Worm (Caenorhabditis elegans) whole organism, late embryonic: ENCODE measurements around the gene gfl-1.
A peak's percentile ranks its signal among the peaks of the same experiment; 100 is the strongest.

ENCODE experiments used
- C38D4.7 ChIP-seq: fragments of 200-800 bp; sonication (Bioruptor generic); optimal IDR thresholded peaks from 2 replicates; lab custom pipeline; 2018; ENCODE audit warnings: mild to moderate bottlenecking, missing genetic modification characterization, moderate library complexity, missing compliant biosample characterization
- F13H6.1 ChIP-seq: sonication (generic microtip); optimal IDR thresholded peaks from 2 replicates; lab custom pipeline; 2016; ENCODE audit warnings: missing genetic modification characterization, missing compliant biosample characterization
- K02D7.2 ChIP-seq: sonication (generic microtip); optimal IDR thresholded peaks from 2 replicates; lab custom pipeline; 2017; ENCODE audit warnings: mild to moderate bottlenecking, missing genetic modification characterization, missing compliant biosample characterization
- Y22D7AL.16 ChIP-seq: sonication (generic microtip); optimal IDR thresholded peaks from 2 replicates; lab custom pipeline; 2016; ENCODE audit warnings: missing genetic modification characterization, missing compliant biosample characterization
- ahr-1 ChIP-seq: sonication (generic microtip); optimal IDR thresholded peaks from 2 replicates; lab custom pipeline; 2016; ENCODE audit warnings: missing genetic modification characterization, missing compliant biosample characterization
- ceh-18 ChIP-seq: sonication (generic microtip); optimal IDR thresholded peaks from 2 replicates; lab custom pipeline; 2016; ENCODE audit warnings: missing genetic modification characterization, missing compliant biosample characterization
- ceh-19 ChIP-seq: fragments of 200-800 bp; sonication (Bioruptor generic); optimal IDR thresholded peaks from 2 replicates; lab custom pipeline; 2018; ENCODE audit warnings: mild to moderate bottlenecking, missing genetic modification characterization, missing compliant biosample characterization
- ceh-22 ChIP-seq: sonication (generic microtip); optimal IDR thresholded peaks from 2 replicates; lab custom pipeline; 2017; ENCODE audit warnings: missing biosample characterization, missing genetic modification characterization
- ceh-24 ChIP-seq: sonication (generic microtip); optimal IDR thresholded peaks from 2 replicates; lab custom pipeline; 2016; ENCODE audit warnings: mild to moderate bottlenecking, missing genetic modification characterization, missing compliant biosample characterization
- ceh-30 ChIP-seq: fragments of 150-350 bp; optimal IDR thresholded peaks from 2 replicates; lab custom pipeline; 2014; ENCODE audit warnings: missing biosample characterization, missing genetic modification characterization
- ceh-31 ChIP-seq: sonication (generic microtip); optimal IDR thresholded peaks from 2 replicates; lab custom pipeline; 2016; ENCODE audit warnings: missing genetic modification characterization, missing compliant biosample characterization
- ceh-34 ChIP-seq: sonication (generic microtip); optimal IDR thresholded peaks from 2 replicates; lab custom pipeline; 2016; ENCODE audit warnings: mild to moderate bottlenecking, missing genetic modification characterization, missing compliant biosample characterization
- ceh-45 ChIP-seq: fragments of 200-800 bp; sonication (Bioruptor generic); IDR thresholded peaks from 2 replicates; pipeline ENCODE4 v1.3.6; 2022; ENCODE audit warnings: missing genetic modification reagents, missing genetic modification characterization, missing compliant biosample characterization
- ceh-48 ChIP-seq: sonication (generic microtip); optimal IDR thresholded peaks from 2 replicates; lab custom pipeline; 2016; ENCODE audit warnings: missing genetic modification characterization, inconsistent platforms, missing compliant biosample characterization
- ceh-9 ChIP-seq: sonication (generic microtip); optimal IDR thresholded peaks from 2 replicates; lab custom pipeline; 2016; ENCODE audit warnings: mild to moderate bottlenecking, missing genetic modification characterization, inconsistent platforms, missing compliant biosample characterization
- dmd-4 ChIP-seq: sonication (generic microtip); optimal IDR thresholded peaks from 2 replicates; lab custom pipeline; 2016; ENCODE audit warnings: borderline replicate concordance, missing genetic modification characterization, missing compliant biosample characterization
- dve-1 ChIP-seq: sonication (generic microtip); optimal IDR thresholded peaks from 2 replicates; lab custom pipeline; 2017; ENCODE audit warnings: antibody characterized with exemption, mild to moderate bottlenecking, missing genetic modification characterization, missing compliant biosample characterization
- elt-2 ChIP-seq: sonication (generic microtip); optimal IDR thresholded peaks from 2 replicates; lab custom pipeline; 2016; ENCODE audit warnings: missing genetic modification reagents, missing genetic modification characterization, missing compliant biosample characterization
- elt-4 ChIP-seq: sonication (generic microtip); optimal IDR thresholded peaks from 2 replicates; lab custom pipeline; 2016; ENCODE audit warnings: missing genetic modification characterization, missing compliant biosample characterization
- ets-4 ChIP-seq: sonication (generic microtip); optimal IDR thresholded peaks from 2 replicates; lab custom pipeline; 2016; ENCODE audit warnings: missing genetic modification characterization, missing compliant biosample characterization
- eyg-1 ChIP-seq: sonication (generic microtip); optimal IDR thresholded peaks from 2 replicates; lab custom pipeline; 2016; ENCODE audit warnings: missing genotype, missing genetic modification characterization, missing compliant biosample characterization
- fkh-10 ChIP-seq: fragments of 150-350 bp; optimal IDR thresholded peaks from 2 replicates; lab custom pipeline; 2014; ENCODE audit warnings: missing biosample characterization, missing genetic modification reagents, missing genetic modification characterization
- gmeb-2 ChIP-seq: sonication (generic microtip); optimal IDR thresholded peaks from 2 replicates; lab custom pipeline; 2016; ENCODE audit warnings: missing genetic modification characterization, inconsistent platforms, missing compliant biosample characterization
- hlh-13 ChIP-seq: fragments of 200-800 bp; sonication (Bioruptor generic); optimal IDR thresholded peaks from 2 replicates; lab custom pipeline; 2018; ENCODE audit warnings: mild to moderate bottlenecking, missing genetic modification characterization, missing compliant biosample characterization
- hlh-30 ChIP-seq: sonication (generic microtip); optimal IDR thresholded peaks from 2 replicates; lab custom pipeline; 2017; ENCODE audit warnings: antibody characterized with exemption, missing genetic modification characterization, missing compliant biosample characterization; ENCODE audit not compliant: insufficient read depth
- lin-11 ChIP-seq: fragments of 200-800 bp; sonication (Bioruptor generic); optimal IDR thresholded peaks from 2 replicates; lab custom pipeline; 2018; ENCODE audit warnings: mild to moderate bottlenecking, missing genetic modification characterization, missing compliant biosample characterization
- madf-2 ChIP-seq: sonication (generic microtip); optimal IDR thresholded peaks from 2 replicates; lab custom pipeline; 2017; ENCODE audit warnings: missing genetic modification characterization, missing compliant biosample characterization
- nfya-1 ChIP-seq: sonication (generic microtip); optimal IDR thresholded peaks from 2 replicates; lab custom pipeline; 2017; ENCODE audit warnings: missing genetic modification characterization, mild to moderate bottlenecking, missing compliant biosample characterization, antibody characterized with exemption, moderate library complexity
- npax-4 ChIP-seq: sonication (generic microtip); optimal IDR thresholded peaks from 2 replicates; lab custom pipeline; 2016; ENCODE audit warnings: missing genetic modification characterization, missing compliant biosample characterization
- odd-2 ChIP-seq: sonication (generic microtip); optimal IDR thresholded peaks from 2 replicates; lab custom pipeline; 2017; ENCODE audit warnings: antibody characterized with exemption, mild to moderate bottlenecking, missing genetic modification characterization, missing compliant biosample characterization
- pat-9 ChIP-seq: fragments of 200-800 bp; sonication (Bioruptor generic); optimal IDR thresholded peaks from 2 replicates; lab custom pipeline; 2018; ENCODE audit warnings: mild to moderate bottlenecking, missing genetic modification characterization, moderate library complexity, missing compliant biosample characterization
- pha-4 ChIP-seq: fragments of 150-350 bp; optimal IDR thresholded peaks from 2 replicates; lab custom pipeline; 2018; ENCODE audit warnings: missing biosample characterization, missing genetic modification reagents, missing genetic modification characterization
- ref-2 ChIP-seq: sonication (generic microtip); optimal IDR thresholded peaks from 2 replicates; lab custom pipeline; 2016; ENCODE audit warnings: missing genetic modification characterization, missing compliant biosample characterization
- rnt-1 ChIP-seq: sonication (generic microtip); optimal IDR thresholded peaks from 2 replicates; lab custom pipeline; 2016; ENCODE audit warnings: missing genetic modification characterization, missing compliant biosample characterization
- syd-9 ChIP-seq: sonication (generic microtip); optimal IDR thresholded peaks from 2 replicates; lab custom pipeline; 2016; ENCODE audit warnings: mild to moderate bottlenecking, missing genetic modification characterization, moderate library complexity, missing compliant biosample characterization
- tbx-2 ChIP-seq: sonication (generic microtip); optimal IDR thresholded peaks from 2 replicates; lab custom pipeline; 2016; ENCODE audit warnings: missing genetic modification characterization, missing compliant biosample characterization
- ttx-3 ChIP-seq: sonication (generic microtip); optimal IDR thresholded peaks from 2 replicates; lab custom pipeline; 2016; ENCODE audit warnings: missing genetic modification reagents, missing genetic modification characterization, missing compliant biosample characterization
- unc-42 ChIP-seq: sonication (generic microtip); optimal IDR thresholded peaks from 2 replicates; lab custom pipeline; 2016; ENCODE audit warnings: missing genotype, missing genetic modification characterization, missing compliant biosample characterization
- unc-55 ChIP-seq: sonication (generic microtip); optimal IDR thresholded peaks from 2 replicates; lab custom pipeline; 2017; ENCODE audit warnings: missing biosample characterization, missing genetic modification reagents, missing genetic modification characterization
- zip-5 ChIP-seq: sonication (generic microtip); optimal IDR thresholded peaks from 2 replicates; lab custom pipeline; 2016; ENCODE audit warnings: missing genetic modification characterization, missing compliant biosample characterization
- ztf-16 ChIP-seq: sonication (generic microtip); optimal IDR thresholded peaks from 2 replicates; lab custom pipeline; 2017; ENCODE audit warnings: missing genetic modification characterization, missing compliant biosample characterization

The gfl-1 gene

DNA sequence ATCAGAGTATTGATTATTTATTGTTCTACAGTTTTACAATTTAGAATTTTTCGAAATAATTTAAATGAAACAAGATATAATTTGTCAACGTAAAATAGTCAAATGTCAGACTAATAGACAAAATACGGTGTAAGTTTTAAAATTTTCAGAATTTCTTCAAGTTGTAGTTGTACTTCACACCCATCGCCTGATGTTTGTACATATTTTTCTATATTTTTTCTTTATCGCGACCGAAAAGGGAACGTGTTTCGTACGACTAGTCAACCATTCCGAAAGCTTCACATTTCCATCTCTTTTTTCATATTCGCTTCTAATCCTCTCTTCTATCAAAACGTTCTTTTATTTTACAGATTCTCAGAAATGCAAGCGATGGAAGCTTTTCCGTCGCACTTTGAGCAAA is 16.7 kb upstream of the gfl-1 start, which contains the start of gene twk-25:
Gene twk-25, plus strand, starts transcription at position 301 of the 400 bp plus-strand sequence.
- TF ChIP-seq gmeb-2 (tag; lab: Kevin White, UChicago): no peak
- no peak for TF ChIP-seq hlh-13 (GFP tag; lab: Kevin White, UChicago)
- no peak for TF ChIP-seq hlh-30 (tag; lab: Kevin White, UChicago)
- no peak for TF ChIP-seq elt-2 (tag; lab: Kevin White, UChicago)
- no peak for TF ChIP-seq ttx-3 (tag; lab: Kevin White, UChicago)
- TF ChIP-seq ceh-9 (tag; lab: Kevin White, UChicago): no peak
- TF ChIP-seq ceh-19 (GFP tag; lab: Kevin White, UChicago): no peak
- no peak for TF ChIP-seq ceh-30 (tag; lab: Kevin White, UChicago)
- TF ChIP-seq, all 69 proteins: peak for 0

DNA sequence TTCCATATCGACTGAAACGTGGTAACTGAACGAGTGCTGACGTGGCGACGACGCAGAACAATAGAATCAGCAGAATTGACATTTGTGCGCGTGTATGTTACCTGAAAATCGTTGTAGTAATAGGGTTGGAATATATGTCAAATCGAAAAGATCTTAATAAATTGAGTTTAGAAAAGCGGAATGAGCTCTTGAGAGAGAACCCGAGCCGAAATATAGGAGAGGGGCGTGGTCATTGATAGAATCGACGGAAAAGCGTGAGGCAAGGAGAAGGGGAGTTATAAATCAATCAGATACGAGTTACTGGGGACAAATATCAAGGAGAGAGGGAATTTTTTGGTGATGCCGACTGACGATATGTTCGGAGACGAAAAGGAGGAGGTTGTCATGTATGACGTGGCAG is 10.4 kb upstream of the gfl-1 start, which contains the start of gene M04B2.6:
Gene M04B2.6, minus strand, starts transcription at position 101 of the 400 bp plus-strand sequence.
- no peak for TF ChIP-seq eyg-1 (tag; lab: Kevin White, UChicago)
- no peak for TF ChIP-seq pat-9 (tag; lab: Kevin White, UChicago)
- TF ChIP-seq ahr-1: no peak
- TF ChIP-seq unc-42 (tag; lab: Kevin White, UChicago): peak; percentile 0

DNA sequence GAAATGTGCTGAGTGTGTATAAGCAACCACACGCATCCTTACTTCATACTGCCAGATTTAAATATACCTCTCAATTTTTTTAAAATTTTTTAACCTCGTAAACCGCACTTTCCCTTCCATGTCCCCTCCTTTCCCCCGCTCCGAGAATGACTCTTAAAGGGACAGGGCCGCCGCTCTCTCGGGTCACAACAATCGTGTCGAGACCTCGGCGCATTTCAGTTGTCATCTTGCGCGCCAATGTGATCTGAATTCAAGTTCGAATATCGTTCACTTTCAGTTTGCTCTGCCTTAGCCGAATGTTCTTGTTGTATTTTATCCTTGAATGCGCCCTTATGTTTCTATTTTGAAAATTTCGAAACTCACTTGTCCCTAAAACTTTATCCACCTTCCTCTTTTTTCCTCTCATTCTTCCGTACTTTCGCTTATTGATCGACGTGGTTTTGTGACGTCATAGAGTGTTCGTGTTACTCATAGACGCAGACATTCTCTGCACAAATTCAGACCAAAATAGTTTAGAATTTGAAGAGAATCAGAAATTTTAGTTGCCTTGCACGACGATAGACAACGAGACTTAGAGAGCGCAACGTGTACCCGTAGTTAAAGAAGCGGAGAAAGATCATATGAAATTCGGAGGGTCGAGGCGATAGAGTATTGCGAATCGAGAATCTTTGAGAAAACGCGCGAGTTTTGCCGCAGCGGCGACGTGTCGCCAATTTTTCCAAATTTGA is 1.3 kb downstream of the gfl-1 start:
- TF ChIP-seq lin-11: no peak
- no peak for TF ChIP-seq ceh-24 (tag; lab: Kevin White, UChicago)
- TF ChIP-seq ceh-30 (tag; lab: Kevin White, UChicago): no peak
- no peak for TF ChIP-seq C38D4.7 (GFP tag; lab: Kevin White, UChicago)
- TF ChIP-seq madf-2: peak; percentile 99
- TF ChIP-seq ceh-31 (tag; lab: Kevin White, UChicago): peak; percentile 22
- no peak for TF ChIP-seq K02D7.2 (tag; lab: Kevin White, UChicago)
- TF ChIP-seq nfya-1: peak; percentile 49
- no peak for TF ChIP-seq ets-4
- TF ChIP-seq ceh-48: peak; percentile 16
- no peak for TF ChIP-seq Y22D7AL.16
- TF ChIP-seq ref-2 (tag; lab: Kevin White, UChicago): peak; percentile 6
- no peak for TF ChIP-seq elt-2 (tag; lab: Kevin White, UChicago)
- TF ChIP-seq ceh-18 (tag; lab: Kevin White, UChicago): peak; percentile 37
- TF ChIP-seq odd-2: no peak
- TF ChIP-seq npax-4 (tag; lab: Kevin White, UChicago): no peak
- no peak for TF ChIP-seq F13H6.1 (tag; lab: Kevin White, UChicago)
- no peak for TF ChIP-seq fkh-10 (GFP tag; lab: Kevin White, UChicago)
- no peak for TF ChIP-seq ceh-45
- TF ChIP-seq dve-1: peak; percentile 21
- TF ChIP-seq zip-5 (tag; lab: Kevin White, UChicago): no peak
- TF ChIP-seq unc-55 (GFP tag; lab: Kevin White, UChicago): peak; percentile 24

DNA sequence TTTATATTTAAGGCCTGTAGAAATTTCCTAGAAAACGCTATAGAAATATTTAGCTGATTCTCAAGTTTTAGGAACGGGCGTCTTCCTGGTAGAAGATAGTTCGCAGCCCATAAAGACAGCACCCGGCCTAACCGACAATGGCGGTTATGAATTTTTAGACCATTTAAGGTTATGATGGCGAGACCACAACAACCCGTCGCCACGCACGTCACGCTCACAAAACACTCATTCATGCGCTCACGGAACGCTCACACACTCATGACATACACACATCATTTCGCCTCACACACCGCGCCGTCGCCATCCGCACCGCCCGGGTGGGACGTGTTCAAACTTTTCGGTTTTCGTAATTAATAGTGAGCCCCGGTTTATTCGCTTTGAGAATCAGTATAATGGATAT is 2.6 kb downstream of the gfl-1 start:
- peak; percentile 1 for TF ChIP-seq hlh-30 (tag; lab: Kevin White, UChicago)
- TF ChIP-seq nfya-1: no peak

DNA sequence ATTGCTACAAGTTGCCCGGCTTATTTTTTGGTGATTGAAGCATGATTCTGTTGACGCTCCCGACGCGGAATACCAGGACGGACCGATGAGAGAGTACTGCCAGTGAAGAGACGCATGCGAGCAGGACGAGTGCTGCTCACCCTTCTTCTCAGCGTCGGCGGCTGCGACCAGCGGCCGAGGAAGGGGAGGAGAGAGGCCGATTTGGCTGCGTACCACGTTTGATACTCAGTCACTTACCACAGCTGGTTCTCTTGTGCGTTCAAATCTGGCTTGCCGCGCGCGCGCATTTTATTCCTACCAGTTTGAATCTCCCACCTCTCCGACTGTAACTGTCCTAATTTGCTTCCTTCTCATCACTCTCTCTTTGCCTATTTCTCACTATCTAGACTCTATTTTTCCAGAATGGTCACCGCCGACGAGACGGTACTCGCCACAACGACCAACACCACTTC is 3.2 kb downstream of the gfl-1 start, which contains the start of gene mep-1:
Gene mep-1, plus strand, starts transcription at position 402 of the 452 bp plus-strand sequence.
- TF ChIP-seq madf-2 (peak; percentile 72), zip-5 (tag; lab: Kevin White, UChicago) (no peak), rnt-1 (tag; lab: Kevin White, UChicago) (peak; percentile 61), elt-4 (no peak), ceh-9 (tag; lab: Kevin White, UChicago) (no peak), tbx-2 (tag; lab: Kevin White, UChicago) (peak; percentile 69), ztf-16 (tag; lab: Kevin White, UChicago) (peak; percentile 2), ceh-34 (tag; lab: Kevin White, UChicago) (peak; percentile 62), unc-55 (GFP tag; lab: Kevin White, UChicago) (peak; percentile 5), nfya-1 (peak; percentile 52), ceh-31 (tag; lab: Kevin White, UChicago) (peak; percentile 65), ceh-18 (tag; lab: Kevin White, UChicago) (peak; percentile 43), ceh-45 (no peak), odd-2 (no peak), ceh-22 (no peak), ahr-1 (no peak), ceh-24 (tag; lab: Kevin White, UChicago) (no peak), dmd-4 (tag; lab: Kevin White, UChicago) (peak; percentile 55), syd-9 (no peak), pha-4 (tag; lab: Kevin White, UChicago) (no peak), hlh-30 (tag; lab: Kevin White, UChicago) (peak; percentile 31), eyg-1 (tag; lab: Kevin White, UChicago) (peak; percentile 61)
